Worm (Caenorhabditis elegans): Measurements from ENCODE around the gene F01E11.20.

F01E11.20 gene

ce11 chrX:6996448-6996847 is at the start of gene F01E11.20, which contains the start of gene tsp-16:
Gene F01E11.20, minus strand, starts transcription at chrX:6996548.
Gene tsp-16, minus strand, starts transcription at chrX:6996620.
- TF ChIP-seq tbx-11 (GFP tag; IDR thresholded peaks at IDR 0.05), result no peak
- no peak for TF ChIP-seq hnd-1 (tag; optimal IDR thresholded peaks at IDR 0.05)
- TF ChIP-seq tra-4 (tag; optimal IDR thresholded peaks at IDR 0.05), result no peak
- TF ChIP-seq ceh-13 (GFP tag; optimal IDR thresholded peaks at IDR 0.05), result no peak
- TF ChIP-seq scrt-1 (GFP tag; IDR thresholded peaks at IDR 0.05), result no peak

DNA sequence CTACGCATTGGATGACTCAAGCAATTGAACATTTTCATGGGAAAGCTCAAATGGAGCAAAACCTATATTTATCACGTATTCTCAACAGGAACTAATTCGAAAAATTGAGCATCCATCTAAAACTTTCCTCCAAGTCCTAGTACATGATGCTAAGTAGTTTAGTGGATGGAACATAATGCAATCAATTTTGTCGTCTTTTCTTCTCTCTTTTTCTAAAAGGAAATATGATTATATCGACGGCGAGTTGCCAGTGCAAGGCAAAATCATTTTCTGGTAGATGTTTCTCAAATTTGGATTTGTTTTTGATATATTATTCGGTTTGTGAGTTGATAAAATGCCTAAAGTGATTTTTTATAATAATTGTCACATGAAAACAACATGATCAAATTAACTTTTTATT is 44.4 kb upstream of the F01E11.20 start:
- no peak for TF ChIP-seq ets-7 (tag; optimal IDR thresholded peaks at IDR 0.05)
- TF ChIP-seq F13C5.2 (tag; optimal IDR thresholded peaks at IDR 0.05), result no peak
- TF ChIP-seq tbx-11 (GFP tag; IDR thresholded peaks at IDR 0.05), result no peak
- no peak for TF ChIP-seq ama-1 (optimal IDR thresholded peaks at IDR 0.05)
- no peak for TF ChIP-seq tra-4 (tag; optimal IDR thresholded peaks at IDR 0.05)
- no peak for TF ChIP-seq hmg-4 (GFP tag; optimal IDR thresholded peaks at IDR 0.05)
- TF ChIP-seq scrt-1 (GFP tag; IDR thresholded peaks at IDR 0.05), result no peak
- TF ChIP-seq sea-1 (GFP tag; conservative IDR thresholded peaks at IDR 0.05), result no peak

DNA sequence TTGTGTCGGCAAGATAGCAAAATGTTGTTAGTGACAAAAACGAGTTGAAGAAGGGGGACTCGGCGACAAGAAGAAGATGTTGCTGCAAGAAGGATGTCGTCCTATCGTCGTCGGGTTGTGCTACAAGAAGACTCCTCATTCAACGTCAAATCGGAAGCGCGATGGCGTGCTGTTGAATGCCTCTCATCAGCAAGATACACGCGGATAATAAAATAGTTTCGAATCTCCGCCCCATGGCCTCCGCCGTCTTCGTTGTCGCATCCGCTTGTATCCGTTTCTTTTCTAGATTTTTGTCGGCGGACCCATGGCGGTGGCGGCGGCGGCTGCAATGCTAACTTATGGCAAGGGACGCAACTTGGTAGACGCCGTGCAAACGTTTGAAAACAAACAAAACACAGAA is 41.6 kb upstream of the F01E11.20 start:
- no peak for TF ChIP-seq scrt-1 (GFP tag; IDR thresholded peaks at IDR 0.05)
- no peak for TF ChIP-seq tbx-11 (GFP tag; IDR thresholded peaks at IDR 0.05)
- TF ChIP-seq aly-1 (tag; optimal IDR thresholded peaks at IDR 0.05), result no peak

- TF ChIP-seq aly-1 (tag; optimal IDR thresholded peaks at IDR 0.05) (no peak), sea-1 (GFP tag; conservative IDR thresholded peaks at IDR 0.05) (no peak), scrt-1 (GFP tag; IDR thresholded peaks at IDR 0.05) (no peak), hmg-4 (GFP tag; optimal IDR thresholded peaks at IDR 0.05) (no peak), ets-7 (tag; optimal IDR thresholded peaks at IDR 0.05) (no peak), ama-1 (optimal IDR thresholded peaks at IDR 0.05) (no peak), tbx-37 (GFP tag; conservative IDR thresholded peaks at IDR 0.05) (no peak), B0310.2 (tag; optimal IDR thresholded peaks at IDR 0.05) (no peak), pes-1 (GFP tag; IDR thresholded peaks at IDR 0.05) (no peak), tra-4 (tag; optimal IDR thresholded peaks at IDR 0.05) (no peak), hnd-1 (tag; optimal IDR thresholded peaks at IDR 0.05) (no peak), ceh-13 (GFP tag; optimal IDR thresholded peaks at IDR 0.05) (no peak), ceh-36 (tag; optimal IDR thresholded peaks at IDR 0.05) (no peak)
These were observed 39.6 kb upstream of the F01E11.20 start, which contains the start of gene cest-19 for ce11 chrX:7035937-7036336. Gene cest-19, minus strand, starts transcription at chrX:7036037.

ce11 chrX:7033716-7034270 is 37.4 kb upstream of the F01E11.20 start:
- TF ChIP-seq pes-1 (GFP tag; IDR thresholded peaks at IDR 0.05), result no peak

ce11 chrX:7028836-7029235 is 32.5 kb upstream of the F01E11.20 start, which contains the start of gene flp-26:
Gene flp-26, plus strand, starts transcription at chrX:7029136.
- no peak for TF ChIP-seq tra-4 (tag; optimal IDR thresholded peaks at IDR 0.05)
- no peak for TF ChIP-seq flt-1 (GFP tag; IDR thresholded peaks at IDR 0.05)
- TF ChIP-seq pes-1 (GFP tag; IDR thresholded peaks at IDR 0.05), result no peak
- no peak for TF ChIP-seq hmbx-1 (tag; optimal IDR thresholded peaks at IDR 0.05)
- TF ChIP-seq ets-7 (tag; optimal IDR thresholded peaks at IDR 0.05), result no peak
- no peak for TF ChIP-seq hmg-4 (GFP tag; optimal IDR thresholded peaks at IDR 0.05)
- TF ChIP-seq sea-1 (GFP tag; conservative IDR thresholded peaks at IDR 0.05), result no peak
- TF ChIP-seq B0310.2 (tag; optimal IDR thresholded peaks at IDR 0.05), result no peak
- no peak for TF ChIP-seq tbx-11 (GFP tag; IDR thresholded peaks at IDR 0.05)
- no peak for TF ChIP-seq ama-1 (optimal IDR thresholded peaks at IDR 0.05)
- TF ChIP-seq F13C5.2 (tag; optimal IDR thresholded peaks at IDR 0.05), result no peak
- TF ChIP-seq ceh-13 (GFP tag; optimal IDR thresholded peaks at IDR 0.05), result no peak
- no peak for TF ChIP-seq ceh-36 (tag; optimal IDR thresholded peaks at IDR 0.05)
- no peak for TF ChIP-seq scrt-1 (GFP tag; IDR thresholded peaks at IDR 0.05)
- TF ChIP-seq aly-1 (tag; optimal IDR thresholded peaks at IDR 0.05), result no peak
- TF ChIP-seq hnd-1 (tag; optimal IDR thresholded peaks at IDR 0.05), result no peak
- TF ChIP-seq tbx-37 (GFP tag; conservative IDR thresholded peaks at IDR 0.05), result no peak

DNA sequence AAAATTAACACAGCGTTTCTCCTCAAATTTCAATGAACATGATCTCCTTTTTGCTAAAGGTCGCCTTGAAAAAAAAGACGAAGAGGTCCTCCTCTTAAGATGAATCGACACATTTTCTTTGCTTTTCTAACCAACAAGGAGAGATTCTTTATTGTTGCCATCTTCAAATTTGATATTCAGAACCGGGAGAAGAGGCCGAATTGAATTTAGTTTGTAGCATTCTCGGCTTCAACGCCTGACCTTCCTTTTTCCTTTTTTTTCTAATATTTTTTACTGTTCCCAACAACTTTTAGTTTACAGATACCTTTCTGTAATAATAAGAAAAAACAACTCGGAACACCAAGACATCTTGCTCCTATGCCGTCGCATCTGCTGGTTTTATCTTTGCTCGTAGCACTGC is 23.4 kb upstream of the F01E11.20 start, which contains the start of gene cah-5:
Gene cah-5, plus strand, starts transcription at position 301 of the 400 bp plus-strand sequence.
- TF ChIP-seq flt-1 (GFP tag; IDR thresholded peaks at IDR 0.05) (no peak), hmbx-1 (tag; optimal IDR thresholded peaks at IDR 0.05) (no peak)

ce11 chrX:7005919-7006318 is 9.6 kb upstream of the F01E11.20 start:
- TF ChIP-seq sea-1 (GFP tag; conservative IDR thresholded peaks at IDR 0.05) (no peak), tra-4 (tag; optimal IDR thresholded peaks at IDR 0.05) (no peak), tbx-37 (GFP tag; conservative IDR thresholded peaks at IDR 0.05) (no peak), ama-1 (optimal IDR thresholded peaks at IDR 0.05) (no peak), pes-1 (GFP tag; IDR thresholded peaks at IDR 0.05) (no peak), ceh-13 (GFP tag; optimal IDR thresholded peaks at IDR 0.05) (no peak), tbx-11 (GFP tag; IDR thresholded peaks at IDR 0.05) (no peak), scrt-1 (GFP tag; IDR thresholded peaks at IDR 0.05) (no peak), B0310.2 (tag; optimal IDR thresholded peaks at IDR 0.05) (no peak), hmbx-1 (tag; optimal IDR thresholded peaks at IDR 0.05) (no peak), aly-1 (tag; optimal IDR thresholded peaks at IDR 0.05) (no peak), ets-7 (tag; optimal IDR thresholded peaks at IDR 0.05) (no peak), hmg-4 (GFP tag; optimal IDR thresholded peaks at IDR 0.05) (no peak), flt-1 (GFP tag; IDR thresholded peaks at IDR 0.05) (no peak), hnd-1 (tag; optimal IDR thresholded peaks at IDR 0.05) (no peak), F13C5.2 (tag; optimal IDR thresholded peaks at IDR 0.05) (no peak), ceh-36 (tag; optimal IDR thresholded peaks at IDR 0.05) (no peak)

Measured in whole organism, early embryonic.